Fruit fly (Drosophila melanogaster) whole organism, wandering third instar larva: ENCODE results near the gene CG34300.

Experiments used
- Dif ChIP-seq: fragments of 200-275, 200-300 bp; sonication (Bioruptor generic); optimal IDR thresholded peaks from 2 replicates; lab custom pipeline; 2018; ENCODE audit warnings: missing biosample characterization, missing genetic modification characterization; ENCODE audit not compliant: partially characterized antibody
- GATAd ChIP-seq: sonication (Bioruptor generic); optimal IDR thresholded peaks from 2 replicates; lab custom pipeline; 2016; ENCODE audit warnings: missing biosample characterization, missing genetic modification characterization
- Myc ChIP-seq: fragments of >200 bp; optimal IDR thresholded peaks from 2 replicates; lab custom pipeline; 2017
- N ChIP-seq: fragments of >200 bp; optimal IDR thresholded peaks from 2 replicates; lab custom pipeline; 2018; ENCODE audit warnings: missing biosample characterization, missing external identifiers, missing genetic modification characterization
- dmrt93B ChIP-seq: fragments of 200-800 bp; sonication (Bioruptor generic); optimal IDR thresholded peaks from 2 replicates; lab custom pipeline; 2018; ENCODE audit warnings: missing biosample characterization, mild to moderate bottlenecking, missing genetic modification characterization
- fru ChIP-seq: fragments of 200-800 bp; sonication (Bioruptor generic); optimal IDR thresholded peaks from 3 replicates; lab custom pipeline; 2016; ENCODE audit warnings: missing biosample characterization, mild to moderate bottlenecking, missing genetic modification characterization
- lola ChIP-seq: fragments of >200 bp; optimal IDR thresholded peaks from 2 replicates; lab custom pipeline; 2017; ENCODE audit warnings: missing biosample characterization, missing genetic modification characterization
- pan ChIP-seq: fragments of >200 bp; optimal IDR thresholded peaks from 2 replicates; lab custom pipeline; 2017
- sage ChIP-seq: fragments of 200-800 bp; sonication (Bioruptor generic); optimal IDR thresholded peaks from 2 replicates; lab custom pipeline; 2016; ENCODE audit warnings: missing biosample characterization, mild to moderate bottlenecking, missing genetic modification characterization

dm6 chr3R:30272858-30273379 lies 33.5 kb downstream of the CG34300 start:
- no peak for TF ChIP-seq sage (GFP tag; lab: Kevin White, UChicago)
- TF ChIP-seq fru (GFP tag; lab: Kevin White, UChicago), result no peak
- no peak for TF ChIP-seq dmrt93B (GFP tag; lab: Kevin White, UChicago)
- no peak for TF ChIP-seq N
- TF ChIP-seq pan (lab: Kevin White, UChicago), result no peak
- no peak for TF ChIP-seq GATAd (GFP tag; lab: Kevin White, UChicago)
- no peak for TF ChIP-seq Myc (lab: Kevin White, UChicago)
- TF ChIP-seq lola (GFP tag; lab: Kevin White, UChicago), result no peak
- TF ChIP-seq Dif (GFP tag; lab: Kevin White, UChicago), result peak; percentile 65
